Worm (Caenorhabditis elegans) whole organism, L4 larva: ENCODE measurements around the gene gpd-2.

Experiments
- F37D6.2 ChIP-seq: sonication (generic microtip); optimal IDR thresholded peaks from 2 replicates; lab custom pipeline; 2016; ENCODE audit warnings: mild to moderate bottlenecking, missing genetic modification characterization, missing compliant biosample characterization
- T26A8.4 ChIP-seq: fragments of 200-800 bp; sonication (Bioruptor generic); IDR thresholded peaks from 2 replicates; pipeline ENCODE4 v1.3.6; 2022; ENCODE audit warnings: missing genetic modification characterization, missing compliant biosample characterization
- Y5F2A.4 ChIP-seq: fragments of 200-800 bp; sonication (Bioruptor generic); optimal IDR thresholded peaks from 2 replicates; lab custom pipeline; 2018; ENCODE audit warnings: mild to moderate bottlenecking, missing genetic modification characterization, missing compliant biosample characterization
- ZK337.2 ChIP-seq: fragments of 200-800 bp; sonication (Bioruptor generic); IDR thresholded peaks from 2 replicates; pipeline ENCODE4 v1.3.6; 2022; ENCODE audit warnings: missing genetic modification reagents, missing genetic modification characterization, missing compliant biosample characterization
- aha-1 ChIP-seq: fragments of 150-350 bp; peaks from one replicate; lab custom pipeline; 2014; ENCODE audit warnings: missing biosample characterization, missing genetic modification characterization
- aly-2 ChIP-seq: sonication (generic microtip); optimal IDR thresholded peaks from 2 replicates; lab custom pipeline; 2018; ENCODE audit warnings: missing biosample characterization, missing genetic modification characterization
- ama-1 ChIP-seq: fragments of 150-350 bp; optimal IDR thresholded peaks from 2 replicates; lab custom pipeline; 2014; ENCODE audit warnings: inconsistent platforms, mixed read lengths
- arid-1 ChIP-seq: fragments of 200-800 bp; sonication (Bioruptor generic); conservative IDR thresholded peaks from 2 replicates; pipeline ENCODE4 v1.3.6; 2022; ENCODE audit warnings: missing genetic modification reagents, missing genetic modification characterization, missing compliant biosample characterization
- ceh-32 ChIP-seq: sonication (generic microtip); optimal IDR thresholded peaks from 2 replicates; lab custom pipeline; 2016; ENCODE audit warnings: mild to moderate bottlenecking, missing genetic modification characterization, missing compliant biosample characterization; ENCODE audit not compliant: poor library complexity
- ces-1 ChIP-seq: fragments of 150-350 bp; sonication (generic microtip); optimal IDR thresholded peaks from 4 replicates; lab custom pipeline; 2014; ENCODE audit warnings: missing biosample characterization, missing genetic modification reagents, missing genetic modification characterization
- daf-16 ChIP-seq, 3 experiments: sonication (generic microtip); optimal IDR thresholded peaks; 2 replicates each; lab custom pipeline; 2016 to 2017; ENCODE audit warnings: missing genetic modification characterization in 3 of 3, missing genetic modification reagents in 3 of 3, mild to moderate bottlenecking in 2 of 3, missing compliant biosample characterization in 2 of 3, missing biosample characterization in 1 of 3, moderate library complexity in 1 of 3
- dmd-8 ChIP-seq: fragments of 200-800 bp; sonication (Bioruptor generic); IDR thresholded peaks from 2 replicates; pipeline ENCODE4 v1.3.6; 2022; ENCODE audit warnings: missing genetic modification characterization, missing compliant biosample characterization
- egl-27 ChIP-seq: sonication (generic microtip); optimal IDR thresholded peaks from 3 replicates; lab custom pipeline; 2017; ENCODE audit warnings: missing biosample characterization, missing genetic modification reagents, missing genetic modification characterization
- egl-43 ChIP-seq: fragments of 200-800 bp; sonication (Bioruptor generic); IDR thresholded peaks from 2 replicates; pipeline ENCODE4 v1.3.6; 2022; ENCODE audit warnings: missing genetic modification reagents, missing genetic modification characterization, missing compliant biosample characterization
- fkh-10 ChIP-seq: fragments of 150-350 bp; optimal IDR thresholded peaks from 2 replicates; lab custom pipeline; 2014; ENCODE audit warnings: missing biosample characterization, missing genetic modification reagents, missing genetic modification characterization
- hlh-11 ChIP-seq: fragments of 200-800 bp; sonication (Bioruptor generic); optimal IDR thresholded peaks from 2 replicates; lab custom pipeline; 2018; ENCODE audit warnings: mild to moderate bottlenecking, missing genetic modification characterization, missing compliant biosample characterization
- hlh-30 ChIP-seq: sonication (generic microtip); optimal IDR thresholded peaks from 2 replicates; lab custom pipeline; 2017; ENCODE audit warnings: antibody characterized with exemption, mild to moderate bottlenecking, missing genetic modification characterization, missing compliant biosample characterization; ENCODE audit not compliant: insufficient read depth
- hmg-1.1 ChIP-seq: fragments of 200-800 bp; sonication (Bioruptor generic); IDR thresholded peaks from 2 replicates; pipeline ENCODE4 v1.3.6; 2022; ENCODE audit warnings: missing genetic modification reagents, missing genetic modification characterization, missing compliant biosample characterization
- lin-13 ChIP-seq: fragments of 150-350 bp; optimal IDR thresholded peaks from 2 replicates; lab custom pipeline; 2014; ENCODE audit warnings: missing biosample characterization, missing genetic modification reagents, missing genetic modification characterization
- lir-3 ChIP-seq: sonication (generic microtip); optimal IDR thresholded peaks from 2 replicates; lab custom pipeline; 2016; ENCODE audit warnings: mild to moderate bottlenecking, missing genetic modification characterization, missing compliant biosample characterization
- lsy-2 ChIP-seq, 2 experiments: fragments of 150-350 bp in 1 of 2; sonication (generic microtip) in 1 of 2; optimal IDR thresholded peaks; 2 replicates each; lab custom pipeline; 2014 to 2017; ENCODE audit warnings: missing biosample characterization in 2 of 2, missing genetic modification characterization in 2 of 2
- mdl-1 ChIP-seq, 2 experiments: fragments of 150-350 bp in 1 of 2; sonication (generic microtip) in 1 of 2; optimal IDR thresholded peaks; 2 replicates each; lab custom pipeline; 2014 to 2017; ENCODE audit warnings: missing biosample characterization in 2 of 2, missing genetic modification characterization in 2 of 2
- mxl-2 ChIP-seq: fragments of 200-800 bp; sonication (Bioruptor generic); conservative IDR thresholded peaks from 2 replicates; pipeline ENCODE4 v1.3.6; 2022; ENCODE audit warnings: missing genetic modification reagents, missing genetic modification characterization, missing compliant biosample characterization
- mxl-3 ChIP-seq: fragments of 200-800 bp; sonication (Bioruptor generic); optimal IDR thresholded peaks from 2 replicates; lab custom pipeline; 2018; ENCODE audit warnings: mild to moderate bottlenecking, missing genetic modification characterization, missing compliant biosample characterization
- nhr-237 ChIP-seq: sonication (generic microtip); optimal IDR thresholded peaks from 2 replicates; lab custom pipeline; 2017; ENCODE audit warnings: missing biosample characterization, missing genetic modification characterization
- nhr-25 ChIP-seq: sonication (generic microtip); optimal IDR thresholded peaks from 2 replicates; lab custom pipeline; 2017; ENCODE audit warnings: missing genetic modification characterization, mild to moderate bottlenecking, missing compliant biosample characterization, antibody characterized with exemption, moderate library complexity, borderline replicate concordance; ENCODE audit not compliant: insufficient read depth
- nhr-28 ChIP-seq: fragments of 150-350 bp; optimal IDR thresholded peaks from 2 replicates; lab custom pipeline; 2014; ENCODE audit warnings: missing biosample characterization, missing genetic modification characterization
- nhr-42 ChIP-seq: fragments of 200-800 bp; sonication (Bioruptor generic); IDR thresholded peaks from 2 replicates; pipeline ENCODE4 v1.3.6; 2022; ENCODE audit warnings: missing genetic modification characterization, missing compliant biosample characterization
- pha-4 ChIP-seq, 2 experiments: fragments of 150-350 bp in 1 of 2; fragments of 200-800 bp in 1 of 2; sonication (Bioruptor generic) in 1 of 2; IDR thresholded peaks in 1 of 2; optimal IDR thresholded peaks in 1 of 2; 2 replicates each; pipeline versions ENCODE4 v1.3.6 to Lab custom; 2014 to 2022; ENCODE audit warnings: missing genetic modification characterization in 2 of 2, missing genetic modification reagents in 2 of 2, missing biosample characterization in 1 of 2, missing compliant biosample characterization in 1 of 2
- set-16 ChIP-seq: fragments of 200-800 bp; sonication (Bioruptor generic); IDR thresholded peaks from 2 replicates; pipeline ENCODE4 v1.3.6; 2022; ENCODE audit warnings: missing genetic modification reagents, missing genetic modification characterization, missing compliant biosample characterization
- tra-1 ChIP-seq: fragments of 200-800 bp; sonication (Bioruptor generic); IDR thresholded peaks from 2 replicates; pipeline ENCODE4 v1.3.6; 2022; ENCODE audit warnings: missing genetic modification reagents, missing genetic modification characterization, missing compliant biosample characterization
- unc-39 ChIP-seq: sonication (generic microtip); optimal IDR thresholded peaks from 2 replicates; lab custom pipeline; 2017; ENCODE audit warnings: missing biosample characterization, missing genetic modification characterization
- zfp-3 ChIP-seq: fragments of 200-800 bp; sonication (Bioruptor generic); conservative IDR thresholded peaks from 2 replicates; pipeline ENCODE4 v1.3.6; 2022; ENCODE audit warnings: missing genetic modification reagents, missing genetic modification characterization, missing compliant biosample characterization
- ztf-7 ChIP-seq: fragments of 150-350 bp; optimal IDR thresholded peaks from 2 replicates; lab custom pipeline; 2014; ENCODE audit warnings: missing biosample characterization, missing genetic modification characterization

The gpd-2 gene

DNA sequence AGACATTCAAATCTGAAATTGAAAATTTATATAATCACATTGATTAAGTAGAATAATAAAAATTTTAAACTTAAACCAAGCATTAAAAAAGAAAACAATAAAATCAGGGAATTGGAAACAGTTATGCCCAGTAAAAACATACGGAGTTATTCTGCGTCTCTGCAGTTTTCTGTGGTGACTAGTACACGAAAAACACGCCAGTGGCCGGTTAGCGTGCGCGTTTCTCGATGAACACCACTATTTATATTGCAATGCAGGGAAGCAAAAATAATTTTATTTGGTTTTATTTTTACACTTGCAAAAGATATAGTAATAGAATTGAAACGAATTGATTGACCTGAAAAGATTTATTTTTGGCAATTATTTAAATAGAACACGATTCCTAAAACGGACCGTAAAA is 14.7 kb downstream of the gpd-2 start, which contains the start of gene sec-3 (continued):
- TF ChIP-seq arid-1 (GFP tag; lab: Robert Waterston, UW): peak; percentile 80
- peak; percentile 84 for TF ChIP-seq lin-13
- TF ChIP-seq aha-1 (tag; lab: Kevin White, UChicago): peak; percentile 98
- no peak for TF ChIP-seq ces-1
- no peak for TF ChIP-seq nhr-237
- TF ChIP-seq mdl-1 (tag; optimal IDR thresholded peaks at IDR 0.05; lab: Kevin White, UChicago): peak; percentile 11 to 66
- TF ChIP-seq lir-3 (tag; lab: Kevin White, UChicago): no peak

DNA sequence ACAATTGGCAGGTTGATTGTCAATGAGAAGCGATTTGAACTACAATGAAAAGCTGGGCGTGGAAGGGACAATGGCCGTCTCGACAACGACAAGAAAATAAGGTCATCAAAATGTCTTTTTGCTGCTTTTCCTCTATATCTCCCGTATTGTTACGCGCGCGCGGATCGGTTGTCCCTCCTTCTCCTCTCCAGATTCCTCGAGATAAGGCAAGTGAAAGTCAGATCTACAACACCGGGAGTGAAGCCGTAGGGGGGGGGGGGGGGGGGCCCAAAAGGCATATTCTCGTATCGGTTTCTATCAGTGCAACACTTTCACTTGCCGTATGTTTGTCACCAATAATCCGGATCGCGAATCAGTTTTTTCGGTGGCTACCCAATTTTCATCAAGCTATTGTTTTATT is 20.2 kb downstream of the gpd-2 start, which contains the start of gene wrt-2:
wrt-2 (minus strand) TSS at position 46 of the 400 bp plus-strand sequence.
- peak; percentile 49; the same call in 1 of the 2 replicates for TF ChIP-seq set-16
- TF ChIP-seq lin-13: no peak
- TF ChIP-seq ztf-7 (tag; lab: Kevin White, UChicago): no peak
- TF ChIP-seq mxl-3 (GFP tag; lab: Kevin White, UChicago): peak; percentile 24
- peak; percentile 38 for TF ChIP-seq aha-1 (tag; lab: Kevin White, UChicago)
- TF ChIP-seq hlh-11 (tag; lab: Kevin White, UChicago): peak; percentile 9
- no peak for TF ChIP-seq unc-39 (tag; lab: Kevin White, UChicago)

DNA sequence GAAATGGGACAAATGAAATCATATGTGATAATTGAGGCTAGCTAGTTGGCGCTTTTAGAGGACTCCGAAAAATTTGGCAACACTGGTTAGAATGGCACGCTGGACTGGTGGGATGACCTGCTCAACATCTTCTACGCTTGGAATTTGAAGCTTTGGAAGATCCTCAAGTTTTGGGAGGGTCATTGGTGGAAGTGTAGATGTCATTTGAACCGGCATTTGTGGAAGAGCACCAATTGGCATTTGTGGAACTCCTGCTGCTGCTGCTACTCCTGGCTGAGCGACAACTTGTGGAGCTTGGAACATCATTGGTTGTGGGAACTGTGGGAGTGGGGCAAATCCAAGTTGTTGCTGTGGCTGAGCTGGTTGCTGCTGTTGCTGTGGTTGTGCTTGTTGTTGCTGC is 22.0 kb downstream of the gpd-2 start:
- no peak for TF ChIP-seq tra-1
- TF ChIP-seq ces-1: no peak
- peak; percentile 0 for TF ChIP-seq hlh-11 (tag; lab: Kevin White, UChicago)
- TF ChIP-seq Y5F2A.4: no peak
- TF ChIP-seq ceh-32 (tag; lab: Kevin White, UChicago): no peak
- peak; percentile 83 for TF ChIP-seq ama-1
- TF ChIP-seq zfp-3 (GFP tag; lab: Robert Waterston, UW): no peak
- peak; percentile 42; the same call in 1 of the 2 replicates for TF ChIP-seq hmg-1.1
- TF ChIP-seq mxl-2: no peak
- TF ChIP-seq egl-27 (tag; lab: Kevin White, UChicago): no peak
- no peak for TF ChIP-seq pha-4 (GFP tag; IDR thresholded peaks at IDR 0.05; lab: Robert Waterston, UW)
- TF ChIP-seq pha-4 (tag; optimal IDR thresholded peaks at IDR 0.05; lab: Kevin White, UChicago): no peak
- peak; percentile 6; the same call in 1 of the 2 replicates for TF ChIP-seq egl-43 (GFP tag; lab: Robert Waterston, UW)
- no peak for TF ChIP-seq F37D6.2 (tag; lab: Kevin White, UChicago)
- TF ChIP-seq nhr-42 (GFP tag; lab: Robert Waterston, UW): 0 out of 2 replicates have a peak, but pooled peaks have one; percentile 4
- TF ChIP-seq daf-16 (GFP tag; optimal IDR thresholded peaks at IDR 0.05; lab: Kevin White, UChicago): peak in 1 of 2 experiments; percentile 20
- TF ChIP-seq daf-16 (tag; optimal IDR thresholded peaks at IDR 0.05; lab: Kevin White, UChicago): no peak
- no peak for TF ChIP-seq ZK337.2
- TF ChIP-seq hlh-30: no peak
- no peak for TF ChIP-seq mdl-1 (tag; optimal IDR thresholded peaks at IDR 0.05; lab: Kevin White, UChicago)
- TF ChIP-seq nhr-25 (tag; lab: Kevin White, UChicago): no peak
- peak in 1 of 2 experiments; percentile 15 for TF ChIP-seq lsy-2 (tag; optimal IDR thresholded peaks at IDR 0.05; lab: Kevin White, UChicago)
- TF ChIP-seq fkh-10 (GFP tag; lab: Kevin White, UChicago): no peak
- peak; percentile 71 for TF ChIP-seq aha-1 (tag; lab: Kevin White, UChicago)
- no peak for TF ChIP-seq lir-3 (tag; lab: Kevin White, UChicago)
- TF ChIP-seq T26A8.4: 0 out of 2 replicates have a peak, but pooled peaks have one; percentile 21
- TF ChIP-seq set-16: peak; percentile 32; the same call in 1 of the 2 replicates
- no peak for TF ChIP-seq aly-2 (tag; lab: Kevin White, UChicago)
- TF ChIP-seq dmd-8: peak; percentile 68; the same call in 1 of the 2 replicates
- no peak for TF ChIP-seq unc-39 (tag; lab: Kevin White, UChicago)
- no peak for TF ChIP-seq nhr-28 (tag; lab: Kevin White, UChicago)
- TF ChIP-seq, all 104 proteins: peak for 11
